Fruit fly (Drosophila melanogaster): ENCODE measurements around the gene orion.

The orion gene

dm6 chrX:7946858-7947313 is at the start of gene orion:
Gene orion (minus strand): TSS chrX:7946908.
- TF ChIP-seq CG17801 (GFP tag; optimal IDR thresholded peaks at IDR 0.05; ENCODE audit: partially characterized antibody): peak; percentile 90

dm6 chrX:7995171-7995747 is 48.6 kb upstream of the orion start, which contains the start of gene Tbh:
Gene Tbh (plus strand): TSS chrX:7995697.
- no peak for TF ChIP-seq CG17801 (GFP tag; optimal IDR thresholded peaks at IDR 0.05; ENCODE audit: partially characterized antibody)

dm6 chrX:7986551-7986950 is 39.8 kb upstream of the orion start:
- TF ChIP-seq CG17801 (GFP tag; optimal IDR thresholded peaks at IDR 0.05; ENCODE audit: partially characterized antibody): peak; percentile 0

- peak; percentile 88 for TF ChIP-seq CG17801 (GFP tag; optimal IDR thresholded peaks at IDR 0.05; ENCODE audit: partially characterized antibody)
Measured at dm6 chrX:7980786-7981185, 34.1 kb upstream of the orion start.

- no peak for TF ChIP-seq CG17801 (GFP tag; optimal IDR thresholded peaks at IDR 0.05; ENCODE audit: partially characterized antibody)
Measured at dm6 chrX:7979202-7979601, 32.5 kb upstream of the orion start.

- TF ChIP-seq CG17801 (GFP tag; optimal IDR thresholded peaks at IDR 0.05; ENCODE audit: partially characterized antibody): no peak
Measured at dm6 chrX:7978027-7978426, 31.3 kb upstream of the orion start.

- no peak for TF ChIP-seq CG17801 (GFP tag; optimal IDR thresholded peaks at IDR 0.05; ENCODE audit: partially characterized antibody)
Measured at dm6 chrX:7976976-7977834, 30.5 kb upstream of the orion start.

- TF ChIP-seq CG17801 (GFP tag; optimal IDR thresholded peaks at IDR 0.05; ENCODE audit: partially characterized antibody): no peak
Measured at dm6 chrX:7975516-7976257, 29.0 kb upstream of the orion start.

- TF ChIP-seq CG17801 (GFP tag; optimal IDR thresholded peaks at IDR 0.05; ENCODE audit: partially characterized antibody): no peak
Measured at dm6 chrX:7973325-7973954, 26.7 kb upstream of the orion start.

dm6 chrX:7972363-7972942 is 25.7 kb upstream of the orion start:
- TF ChIP-seq CG17801 (GFP tag; optimal IDR thresholded peaks at IDR 0.05; ENCODE audit: partially characterized antibody): peak; percentile 52

dm6 chrX:7970396-7970795 is 23.7 kb upstream of the orion start:
- TF ChIP-seq CG17801 (GFP tag; optimal IDR thresholded peaks at IDR 0.05; ENCODE audit: partially characterized antibody): peak; percentile 72

dm6 chrX:7969188-7969829 is 22.6 kb upstream of the orion start:
- TF ChIP-seq CG17801 (GFP tag; optimal IDR thresholded peaks at IDR 0.05; ENCODE audit: partially characterized antibody): peak; percentile 29

- TF ChIP-seq CG17801 (GFP tag; optimal IDR thresholded peaks at IDR 0.05; ENCODE audit: partially characterized antibody): peak; percentile 42
Measured at dm6 chrX:7968215-7968799, 21.6 kb upstream of the orion start, which contains the start of gene sws. Gene sws (minus strand): TSS chrX:7968236.

- TF ChIP-seq CG17801 (GFP tag; optimal IDR thresholded peaks at IDR 0.05; ENCODE audit: partially characterized antibody): no peak
Measured at dm6 chrX:7967848-7968143, 21.1 kb upstream of the orion start.
